Worm (Caenorhabditis elegans) whole organism, late embryonic: Measurements from ENCODE around the gene mpst-2.
"Not testable (repeated sequence)": the region's sequence is repeated elsewhere in the genome, so short reads cannot be mapped to it uniquely, and the experiment has no call there.

Experiments
- ceh-31 ChIP-seq: sonication (generic microtip); optimal IDR thresholded peaks from 2 replicates; lab custom pipeline; 2016; ENCODE audit warnings: missing genetic modification characterization, missing compliant biosample characterization
- elt-4 ChIP-seq: sonication (generic microtip); optimal IDR thresholded peaks from 2 replicates; lab custom pipeline; 2016; ENCODE audit warnings: missing genetic modification characterization, missing compliant biosample characterization

- not testable (repeated sequence) for TF ChIP-seq elt-4, ceh-31 (tag; lab: Kevin White, UChicago)
Measured at ce11 chrV:14890782-14891181, 2.5 kb downstream of the mpst-2 start, which contains the start of gene nspa-2.
